Fruit fly (Drosophila melanogaster) whole organism, pupa: ENCODE results near the gene lace.

Source experiments
- CG10348 ChIP-seq: fragments of 200-800 bp; sonication (Bioruptor generic); IDR thresholded peaks from 2 replicates; pipeline ENCODE4 v1.3.6; 2022; ENCODE audit warnings: missing biosample characterization, missing genetic modification characterization
- CG12605 ChIP-seq: fragments of 200-800 bp; sonication (Bioruptor generic); IDR thresholded peaks from 2 replicates; pipeline ENCODE4 v1.3.6; 2022; ENCODE audit warnings: missing biosample characterization, missing genetic modification characterization
- CG4496 ChIP-seq: fragments of 200-800 bp; sonication (Bioruptor generic); IDR thresholded peaks from 3 replicates; pipeline ENCODE4 v1.3.6; 2022; ENCODE audit warnings: missing biosample characterization, missing genetic modification characterization
- CG8159 ChIP-seq: fragments of 200-800 bp; sonication (Bioruptor generic); optimal IDR thresholded peaks from 3 replicates; lab custom pipeline; 2018; ENCODE audit warnings: missing biosample characterization, mild to moderate bottlenecking, missing genetic modification characterization, moderate library complexity
- CG8301 ChIP-seq: fragments of 200-800 bp; sonication (Bioruptor generic); optimal IDR thresholded peaks from 2 replicates; lab custom pipeline; 2018; ENCODE audit warnings: missing biosample characterization, mild to moderate bottlenecking, missing genetic modification characterization
- Ets98B ChIP-seq: fragments of 200-800 bp; sonication (Bioruptor generic); IDR thresholded peaks from 2 replicates; pipeline ENCODE4 v1.3.6; 2022; ENCODE audit warnings: missing biosample characterization, missing genetic modification characterization
- Pif1B ChIP-seq: fragments of 200-800 bp; sonication (Bioruptor generic); optimal IDR thresholded peaks from 3 replicates; lab custom pipeline; 2016; ENCODE audit warnings: missing biosample characterization, missing genetic modification characterization
- Snoo ChIP-seq: fragments of 200-800 bp; sonication (Bioruptor generic); optimal IDR thresholded peaks from 3 replicates; lab custom pipeline; 2017; ENCODE audit warnings: missing biosample characterization, mild to moderate bottlenecking, missing genetic modification characterization, inconsistent platforms

DNA sequence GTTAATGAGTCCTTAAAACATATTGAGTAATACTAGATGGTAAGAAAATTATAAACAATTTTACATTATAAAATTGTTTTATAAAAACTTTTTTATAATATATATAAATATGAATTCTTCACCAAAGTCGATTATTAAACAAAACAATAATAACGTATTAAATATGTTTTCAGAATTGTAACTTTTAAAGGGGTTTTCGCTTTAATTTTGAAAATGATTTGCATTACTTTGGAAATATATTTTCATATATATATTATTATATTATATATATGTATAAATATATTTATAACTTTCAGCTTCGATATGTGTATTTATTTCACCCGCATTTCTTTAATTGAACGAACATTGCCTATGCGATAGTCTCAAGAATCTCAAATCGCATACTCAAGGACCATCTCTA is 40.9 kb upstream of the lace start:
- no peak for TF ChIP-seq CG4496 (GFP tag; lab: Robert Waterston, UW)
- TF ChIP-seq CG12605 (GFP tag; lab: Robert Waterston, UW) = no peak
- peak; percentile 1 for TF ChIP-seq Snoo
- no peak for TF ChIP-seq CG8301 (tag; lab: Kevin White, UChicago)
- no peak for TF ChIP-seq Ets98B (GFP tag; lab: Robert Waterston, UW)
- TF ChIP-seq CG8159 (tag; lab: Kevin White, UChicago) = peak; percentile 37
- no peak for TF ChIP-seq CG10348
- no peak for TF ChIP-seq Pif1B (GFP tag; lab: Kevin White, UChicago)
